Worm (Caenorhabditis elegans): ENCODE data around the gene dsh-1.
A peak's percentile ranks its signal among the peaks of the same experiment; 100 is the strongest.

DNA sequence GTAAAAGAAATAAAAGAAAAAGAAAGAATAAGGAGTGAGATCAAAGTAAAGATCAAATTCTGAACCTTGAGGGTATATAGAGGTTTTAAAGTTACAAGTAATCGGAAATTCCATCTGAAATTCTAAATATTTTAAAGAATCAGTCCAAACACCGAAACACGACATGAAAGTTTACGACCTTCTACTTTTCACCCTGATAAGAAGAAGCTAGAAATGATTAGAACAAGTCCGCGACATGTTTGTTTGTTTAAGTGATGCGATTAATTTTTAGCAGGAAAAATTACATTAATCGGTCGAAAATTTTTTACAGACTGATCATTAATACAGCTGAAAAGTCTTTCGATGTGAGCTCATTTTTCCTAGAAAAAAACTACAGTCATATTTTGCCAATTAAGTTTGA lies 39.5 kb upstream of the dsh-1 start:
- TF ChIP-seq tra-1 (GFP tag; IDR thresholded peaks at IDR 0.05) (no peak), lir-3 (tag; optimal IDR thresholded peaks at IDR 0.05) (no peak), nhr-77 (tag; optimal IDR thresholded peaks at IDR 0.05) (no peak), nhr-111 (GFP tag; optimal IDR thresholded peaks at IDR 0.05) (no peak), set-16 (GFP tag; IDR thresholded peaks at IDR 0.05) (no peak), ceh-82 (tag; optimal IDR thresholded peaks at IDR 0.05) (no peak), nhr-41 (GFP tag; IDR thresholded peaks at IDR 0.05) (no peak), rbr-2 (tag; optimal IDR thresholded peaks at IDR 0.05) (no peak), ZK337.2 (GFP tag; IDR thresholded peaks at IDR 0.05) (no peak), daf-12 (tag; optimal IDR thresholded peaks at IDR 0.05) (no peak), zip-11 (GFP tag; IDR thresholded peaks at IDR 0.05) (no peak), nhr-28 (tag; optimal IDR thresholded peaks at IDR 0.05) (peak; percentile 1), R02D3.7 (tag; optimal IDR thresholded peaks at IDR 0.05) (no peak), nhr-11 (tag; optimal IDR thresholded peaks at IDR 0.05) (no peak)

Data from whole organism, L4 larva.